Worm (Caenorhabditis elegans): ENCODE results near the gene F49F1.9.
"Not testable (repeated sequence)": the region's sequence is repeated elsewhere in the genome, so short reads cannot be mapped to it uniquely, and the experiment has no call there.

F49F1.9 gene

DNA sequence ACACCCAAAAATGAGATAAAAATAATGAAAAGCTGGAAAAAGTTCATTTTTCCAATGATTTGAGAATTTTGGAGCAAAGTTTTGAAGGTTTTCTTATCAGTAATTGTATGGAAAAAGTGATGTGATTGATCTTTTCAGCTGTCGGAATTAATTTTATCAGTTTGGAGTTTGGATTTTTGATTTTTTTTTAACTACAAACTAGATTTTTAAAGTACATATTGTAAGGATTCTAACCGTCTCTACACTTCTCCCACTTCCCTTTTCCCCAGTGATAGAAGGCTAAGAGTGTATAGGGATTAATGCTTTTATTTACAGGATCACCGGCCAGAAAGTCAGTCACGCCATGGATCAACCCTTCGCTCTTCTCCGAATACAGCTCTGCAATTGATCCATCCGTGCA lies 11.7 kb downstream of the F49F1.9 start, which contains the start of gene F49F1.7:
Gene F49F1.7, minus strand, starts transcription at position 101 of the 400 bp plus-strand sequence.
- not testable (repeated sequence) for TF ChIP-seq nhr-23, nhr-11, nhr-21 (tag; optimal IDR thresholded peaks at IDR 0.05)

DNA sequence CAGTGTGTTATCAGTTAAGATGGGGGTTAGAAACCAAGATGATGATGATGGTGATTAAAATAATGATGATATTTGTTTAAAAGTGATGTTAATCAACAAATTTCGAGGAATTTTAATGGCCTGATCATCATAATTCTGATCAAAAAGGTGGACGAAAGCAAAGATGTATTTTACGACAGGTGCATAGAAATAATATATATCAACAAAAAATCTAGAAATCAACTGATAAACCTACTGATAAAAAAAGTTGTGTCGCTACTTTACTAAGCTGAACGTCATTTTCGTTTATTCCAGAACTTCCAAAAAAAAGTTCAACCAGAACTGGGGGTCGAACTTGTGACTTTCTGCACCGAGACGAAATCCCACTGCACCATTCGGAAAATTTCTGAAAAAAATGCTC lies 14.3 kb downstream of the F49F1.9 start, which contains the start of gene mul-1:
Gene mul-1, minus strand, starts transcription at position 84 of the 400 bp plus-strand sequence.
- TF ChIP-seq nhr-237 (tag; optimal IDR thresholded peaks at IDR 0.05) (no peak), R02D3.7 (tag; optimal IDR thresholded peaks at IDR 0.05) (no peak), snpc-4 (tag; optimal IDR thresholded peaks at IDR 0.05) (no peak), nhr-23 (tag; optimal IDR thresholded peaks at IDR 0.05) (no peak), mab-5 (tag; optimal IDR thresholded peaks at IDR 0.05) (no peak), aly-2 (tag; optimal IDR thresholded peaks at IDR 0.05) (no peak), lin-13 (GFP tag; optimal IDR thresholded peaks at IDR 0.05) (no peak), alr-1 (tag; optimal IDR thresholded peaks at IDR 0.05) (no peak), nhr-10 (tag; optimal IDR thresholded peaks at IDR 0.05) (no peak), skn-1 (tag; optimal IDR thresholded peaks at IDR 0.05) (no peak)

DNA sequence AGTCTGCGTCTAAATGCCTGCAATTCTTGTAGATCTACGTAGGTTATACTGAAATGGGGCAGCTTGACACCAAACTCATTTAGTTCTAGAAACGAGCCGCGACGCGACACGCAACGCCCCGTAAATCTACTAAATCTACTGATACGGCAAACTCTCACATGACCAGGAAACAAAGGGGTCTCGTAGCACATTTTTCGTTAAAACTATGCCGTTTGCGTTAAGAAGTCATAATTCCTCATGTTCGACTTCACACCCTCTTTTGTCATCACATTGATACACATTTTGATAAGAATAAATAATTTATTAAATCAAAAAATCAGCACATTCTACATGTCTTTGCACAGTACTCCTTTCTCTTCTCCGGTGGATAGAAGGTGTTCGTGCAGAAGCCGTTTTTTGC lies 16.3 kb downstream of the F49F1.9 start:
- TF ChIP-seq nhr-10 (tag; optimal IDR thresholded peaks at IDR 0.05), result no peak
- no peak for TF ChIP-seq egl-27 (tag; optimal IDR thresholded peaks at IDR 0.05)
- no peak for TF ChIP-seq fos-1 (tag; optimal IDR thresholded peaks at IDR 0.05)
- TF ChIP-seq nhr-237 (tag; optimal IDR thresholded peaks at IDR 0.05), result no peak
- TF ChIP-seq alr-1 (tag; optimal IDR thresholded peaks at IDR 0.05), result no peak
- no peak for TF ChIP-seq ztf-1 (GFP tag; conservative IDR thresholded peaks at IDR 0.05)
- no peak for TF ChIP-seq lsy-2 (tag; optimal IDR thresholded peaks at IDR 0.05)
- no peak for TF ChIP-seq nhr-21 (tag; optimal IDR thresholded peaks at IDR 0.05)
- no peak for TF ChIP-seq R02D3.7 (tag; optimal IDR thresholded peaks at IDR 0.05)
- no peak for TF ChIP-seq elt-1 (tag; optimal IDR thresholded peaks at IDR 0.05)
- no peak for TF ChIP-seq mbf-1 (tag; optimal IDR thresholded peaks at IDR 0.05)
- no peak for TF ChIP-seq lin-11 (tag; optimal IDR thresholded peaks at IDR 0.05)
- no peak for TF ChIP-seq lin-39 (tag; optimal IDR thresholded peaks at IDR 0.05)
- TF ChIP-seq lin-13 (GFP tag; optimal IDR thresholded peaks at IDR 0.05), result no peak
- no peak for TF ChIP-seq gmeb-1 (tag; optimal IDR thresholded peaks at IDR 0.05)
- no peak for TF ChIP-seq aly-2 (tag; optimal IDR thresholded peaks at IDR 0.05)
- no peak for TF ChIP-seq elt-3 (tag; optimal IDR thresholded peaks at IDR 0.05)
- TF ChIP-seq sma-3 (GFP tag; optimal IDR thresholded peaks at IDR 0.05), result no peak
- TF ChIP-seq C34F6.9 (tag; optimal IDR thresholded peaks at IDR 0.05), result no peak

DNA sequence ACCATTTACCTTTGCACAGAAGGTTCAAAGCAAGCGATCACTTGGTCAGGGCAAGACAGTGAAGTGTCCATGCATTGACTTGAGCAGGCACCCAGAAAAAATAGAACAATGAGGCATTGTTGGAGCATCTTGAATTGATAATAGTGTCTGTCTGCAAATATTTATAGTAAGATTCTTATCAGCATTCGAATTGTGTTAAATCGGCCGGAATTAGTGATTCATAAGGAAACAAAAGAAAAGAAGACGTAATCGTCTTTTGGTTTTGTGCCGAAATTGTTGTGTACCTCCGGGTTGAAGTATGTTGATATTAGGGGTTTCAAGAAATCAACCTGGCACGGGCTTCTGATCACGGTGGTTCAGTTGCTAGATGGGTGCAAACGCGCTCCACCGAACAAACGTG lies 17.1 kb downstream of the F49F1.9 start, which contains the start of gene F49F1.5:
Gene F49F1.5, minus strand, starts transcription at position 153 of the 400 bp plus-strand sequence.
- TF ChIP-seq ceh-16 (tag; optimal IDR thresholded peaks at IDR 0.05), result no peak
- no peak for TF ChIP-seq nhr-237 (tag; optimal IDR thresholded peaks at IDR 0.05)
- TF ChIP-seq unc-39 (tag; optimal IDR thresholded peaks at IDR 0.05), result no peak
- no peak for TF ChIP-seq nhr-12 (tag; optimal IDR thresholded peaks at IDR 0.05)
- TF ChIP-seq gmeb-1 (tag; optimal IDR thresholded peaks at IDR 0.05), result no peak
- no peak for TF ChIP-seq nhr-10 (tag; optimal IDR thresholded peaks at IDR 0.05)
- no peak for TF ChIP-seq elt-3 (tag; optimal IDR thresholded peaks at IDR 0.05)
- no peak for TF ChIP-seq mdl-1 (tag; optimal IDR thresholded peaks at IDR 0.05)
- TF ChIP-seq crh-2 (tag; optimal IDR thresholded peaks at IDR 0.05), result no peak
- no peak for TF ChIP-seq R02D3.7 (tag; optimal IDR thresholded peaks at IDR 0.05)
- no peak for TF ChIP-seq fos-1 (tag; optimal IDR thresholded peaks at IDR 0.05)
- TF ChIP-seq sma-9 (GFP tag; optimal IDR thresholded peaks at IDR 0.05), result no peak
- TF ChIP-seq sma-9 (tag; optimal IDR thresholded peaks at IDR 0.05), result no peak
- no peak for TF ChIP-seq lin-13 (GFP tag; optimal IDR thresholded peaks at IDR 0.05)
- TF ChIP-seq ztf-11 (tag; optimal IDR thresholded peaks at IDR 0.05), result no peak
- no peak for TF ChIP-seq nhr-11 (tag; optimal IDR thresholded peaks at IDR 0.05)
- no peak for TF ChIP-seq unc-62 (GFP tag; optimal IDR thresholded peaks at IDR 0.05)
- no peak for TF ChIP-seq ztf-1 (GFP tag; conservative IDR thresholded peaks at IDR 0.05)

DNA sequence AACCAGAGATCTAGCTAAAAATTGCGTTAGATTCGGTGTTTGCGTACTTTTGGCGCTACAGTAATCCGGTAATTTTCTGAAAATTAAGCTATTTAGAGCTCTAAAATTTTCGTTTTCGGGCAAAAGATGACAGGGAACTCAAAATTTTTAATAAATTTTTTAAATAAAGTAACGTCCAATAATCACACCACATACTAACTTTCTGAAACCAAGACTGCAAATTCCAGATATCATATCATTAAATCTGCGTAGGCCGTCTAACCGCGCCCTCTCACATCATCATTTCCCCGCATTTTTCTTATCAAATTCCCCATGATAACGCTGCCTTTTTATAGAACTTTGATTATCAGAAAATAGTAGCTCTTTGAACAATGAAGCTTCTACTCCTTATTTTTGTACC lies 19.9 kb downstream of the F49F1.9 start, which contains the start of gene drd-50:
Gene drd-50, plus strand, starts transcription at position 301 of the 400 bp plus-strand sequence.
- TF ChIP-seq ztf-11 (tag; optimal IDR thresholded peaks at IDR 0.05), result no peak
- TF ChIP-seq fos-1 (tag; optimal IDR thresholded peaks at IDR 0.05), result peak; percentile 15
- TF ChIP-seq mbf-1 (tag; optimal IDR thresholded peaks at IDR 0.05), result no peak
- TF ChIP-seq nhr-10 (tag; optimal IDR thresholded peaks at IDR 0.05), result no peak
